Worm (Caenorhabditis elegans): ENCODE data around the gene dhs-17.
"Not testable (repeated sequence)": the region's sequence is repeated elsewhere in the genome, so short reads cannot be mapped to it uniquely, and the experiment has no call there.

DNA sequence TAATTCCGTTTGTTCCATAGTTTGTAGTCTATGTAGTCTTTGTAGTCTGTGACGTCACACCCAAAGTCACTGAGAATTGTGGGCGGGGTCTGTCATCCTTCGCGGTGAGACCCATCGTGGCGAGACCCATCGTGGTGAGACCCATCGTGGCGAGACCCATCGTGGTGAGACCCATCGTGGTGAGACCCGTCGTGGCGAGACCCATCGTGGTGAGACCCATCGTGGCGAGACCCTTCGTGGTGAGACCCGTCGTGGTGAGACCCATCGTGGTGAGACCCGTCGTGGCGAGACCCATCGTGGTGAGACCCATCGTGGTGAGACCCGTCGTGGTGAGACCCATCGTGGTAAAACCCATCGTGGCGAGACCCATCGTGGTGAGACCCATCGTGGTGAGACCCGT is 36.9 kb upstream of the dhs-17 start:
- not testable (repeated sequence) for TF ChIP-seq ceh-28 (tag; optimal IDR thresholded peaks at IDR 0.05); hmg-1.1 (GFP tag; IDR thresholded peaks at IDR 0.05); nhr-25 (tag; optimal IDR thresholded peaks at IDR 0.05; ENCODE audit: borderline replicate concordance, insufficient read depth); nhr-76 (tag; optimal IDR thresholded peaks at IDR 0.05); ztf-11 (tag; optimal IDR thresholded peaks at IDR 0.05); lin-15B (tag; optimal IDR thresholded peaks at IDR 0.05); ama-1 (optimal IDR thresholded peaks at IDR 0.05); tag-97 (GFP tag; IDR thresholded peaks at IDR 0.05); zfp-2 (tag; optimal IDR thresholded peaks at IDR 0.05); hlh-30 (tag; optimal IDR thresholded peaks at IDR 0.05; ENCODE audit: insufficient read depth); skn-1 (tag; optimal IDR thresholded peaks at IDR 0.05)

All from whole organism, L4 larva.